Worm (Caenorhabditis elegans): ENCODE data around the gene srz-90.

ce11 chrV:17486034-17486433 is 41.8 kb upstream of the srz-90 start, which contains the start of gene scl-24:
- TF ChIP-seq nhr-76 (tag; optimal IDR thresholded peaks at IDR 0.05), result no peak
- TF ChIP-seq flh-1 (GFP tag; optimal IDR thresholded peaks at IDR 0.05), result no peak
- TF ChIP-seq lin-13 (tag; optimal IDR thresholded peaks at IDR 0.05), result no peak
- TF ChIP-seq ceh-83 (GFP tag; optimal IDR thresholded peaks at IDR 0.05), result no peak

All from whole organism, mixed stage, embryonic.